Fruit fly (Drosophila melanogaster) whole organism, embryonic: ENCODE measurements around the gene wdn.

Experiments
- Asciz ChIP-seq: fragments of 200-800 bp; sonication (Bioruptor generic); optimal IDR thresholded peaks from 2 replicates; lab custom pipeline; 2017; ENCODE audit warnings: missing biosample characterization, mild to moderate bottlenecking, missing genetic modification characterization, missing genetic modification reagents
- Awh ChIP-seq: fragments of 200-800 bp; sonication (Bioruptor generic); IDR thresholded peaks from 2 replicates; pipeline ENCODE4, ENCODE4 v1.3.6; 2022; ENCODE audit warnings: missing biosample characterization, missing genetic modification characterization
- CG10209 ChIP-seq: fragments of 200-800 bp; sonication (Bioruptor generic); optimal IDR thresholded peaks from 3 replicates; lab custom pipeline; 2017; ENCODE audit warnings: missing biosample characterization, mild to moderate bottlenecking, missing genetic modification characterization, missing genetic modification reagents
- CG10267 ChIP-seq: fragments of 200-800 bp; sonication (Bioruptor generic); optimal IDR thresholded peaks from 2 replicates; lab custom pipeline; 2018; ENCODE audit warnings: missing biosample characterization, mild to moderate bottlenecking, missing genetic modification characterization, moderate library complexity
- CG11695 ChIP-seq: fragments of 200-800 bp; sonication (Bioruptor generic); IDR thresholded peaks from 3 replicates; pipeline ENCODE4 v1.3.6; 2022; ENCODE audit warnings: missing biosample characterization, missing genetic modification characterization
- CG13123 ChIP-seq: fragments of 200-800 bp; sonication (Bioruptor generic); optimal IDR thresholded peaks from 2 replicates; lab custom pipeline; 2016; ENCODE audit warnings: missing biosample characterization, missing genetic modification characterization
- CG15269 ChIP-seq: fragments of 200-800 bp; sonication (Bioruptor generic); optimal IDR thresholded peaks from 2 replicates; lab custom pipeline; 2018; ENCODE audit warnings: missing biosample characterization, mild to moderate bottlenecking, missing genetic modification characterization, moderate library complexity
- CG1792 ChIP-seq: fragments of 200-800 bp; sonication (Bioruptor generic); optimal IDR thresholded peaks from 2 replicates; lab custom pipeline; 2016; ENCODE audit warnings: missing biosample characterization, missing genetic modification characterization
- CG2875 ChIP-seq: fragments of 200-800 bp; sonication (Bioruptor generic); optimal IDR thresholded peaks from 2 replicates; lab custom pipeline; 2017; ENCODE audit warnings: missing biosample characterization, mild to moderate bottlenecking, missing genetic modification characterization, missing genetic modification reagents
- CG2889 ChIP-seq: fragments of 200-800 bp; sonication (Bioruptor generic); IDR thresholded peaks from 3 replicates; pipeline ENCODE4 v1.3.6; 2022; ENCODE audit warnings: missing biosample characterization, missing genetic modification characterization
- CG3065 ChIP-seq: fragments of 200-800 bp; sonication (Bioruptor generic); optimal IDR thresholded peaks from 2 replicates; lab custom pipeline; 2016; ENCODE audit warnings: missing biosample characterization, missing genetic modification characterization
- CG32772 ChIP-seq: fragments of 200-800 bp; sonication (Bioruptor generic); IDR thresholded peaks from 2 replicates; pipeline ENCODE4 v1.3.6; 2022; ENCODE audit warnings: missing biosample characterization, missing genetic modification characterization
- CG4282 ChIP-seq: fragments of 200-800 bp; sonication (Bioruptor generic); optimal IDR thresholded peaks from 2 replicates; lab custom pipeline; 2016; ENCODE audit warnings: missing biosample characterization, missing genetic modification characterization
- CG43689 ChIP-seq: fragments of 200-800 bp; sonication (Bioruptor generic); IDR thresholded peaks from 2 replicates; pipeline ENCODE4 v1.3.6; 2022; ENCODE audit warnings: missing biosample characterization, missing genetic modification characterization
- CG8290 ChIP-seq, 3 experiments: fragments of 200-800 bp; sonication (Bioruptor generic); optimal IDR thresholded peaks; 2 replicates each; lab custom pipeline; 2016 to 2019; ENCODE audit warnings: missing biosample characterization in 3 of 3, missing genetic modification characterization in 3 of 3, mild to moderate bottlenecking in 2 of 3, moderate library complexity in 1 of 3
- Dek ChIP-seq: fragments of 200-800 bp; sonication (Bioruptor generic); optimal IDR thresholded peaks from 3 replicates; lab custom pipeline; 2019; ENCODE audit warnings: missing biosample characterization, mild to moderate bottlenecking, missing genetic modification characterization, moderate library complexity
- Doc2 ChIP-seq: fragments of 200-800 bp; sonication (Bioruptor generic); IDR thresholded peaks from 2 replicates; pipeline ENCODE4 v1.3.6; 2022; ENCODE audit warnings: missing biosample characterization, missing genetic modification characterization
- Drgx ChIP-seq: fragments of 200-800 bp; sonication (Bioruptor generic); IDR thresholded peaks from 2 replicates; pipeline ENCODE4 v1.3.6; 2022; ENCODE audit warnings: missing biosample characterization, missing genetic modification characterization
- E2f1 ChIP-seq: fragments of 200-800 bp; sonication (Bioruptor generic); IDR thresholded peaks from 2 replicates; pipeline ENCODE4 v1.3.6; 2022; ENCODE audit warnings: missing biosample characterization, missing genetic modification characterization
- Hmx ChIP-seq: fragments of 200-800 bp; sonication (Bioruptor generic); optimal IDR thresholded peaks from 2 replicates; lab custom pipeline; 2016; ENCODE audit warnings: missing biosample characterization, missing genetic modification characterization
- MESR4 ChIP-seq: fragments of 200-800 bp; sonication (Bioruptor generic); optimal IDR thresholded peaks from 2 replicates; lab custom pipeline; 2018; ENCODE audit warnings: missing biosample characterization, mild to moderate bottlenecking, missing genetic modification characterization, moderate library complexity
- MTF-1 ChIP-seq: fragments of 200-800 bp; sonication (Bioruptor generic); optimal IDR thresholded peaks from 2 replicates; lab custom pipeline; 2018; ENCODE audit warnings: missing biosample characterization, mild to moderate bottlenecking, missing genetic modification characterization, borderline replicate concordance
- Mes4 ChIP-seq: fragments of 200-800 bp; sonication (Bioruptor generic); optimal IDR thresholded peaks from 2 replicates; lab custom pipeline; 2016; ENCODE audit warnings: missing biosample characterization, missing genetic modification characterization
- Myb ChIP-seq: fragments of 200-800 bp; sonication (Bioruptor generic); optimal IDR thresholded peaks from 2 replicates; lab custom pipeline; 2016; ENCODE audit warnings: missing biosample characterization, missing genetic modification characterization
- Pdp1 ChIP-seq, 2 experiments: fragments of 200-800 bp; sonication (Bioruptor generic); optimal IDR thresholded peaks; 3 replicates each; lab custom pipeline; 2016; ENCODE audit warnings: missing biosample characterization in 2 of 2, missing genetic modification characterization in 2 of 2, mild to moderate bottlenecking in 1 of 2, moderate library complexity in 1 of 2
- Rfx ChIP-seq: fragments of 200-800 bp; sonication (Bioruptor generic); IDR thresholded peaks from 2 replicates; pipeline ENCODE4 v1.3.6; 2022; ENCODE audit warnings: missing biosample characterization, missing genetic modification characterization
- Side ChIP-seq: fragments of 200-800 bp; sonication (Bioruptor generic); optimal IDR thresholded peaks from 2 replicates; lab custom pipeline; 2016; ENCODE audit warnings: missing biosample characterization, missing genetic modification characterization
- Vsx1 ChIP-seq: fragments of 200-800 bp; sonication (Bioruptor generic); optimal IDR thresholded peaks from 2 replicates; lab custom pipeline; 2017; ENCODE audit warnings: missing biosample characterization, mild to moderate bottlenecking, missing genetic modification characterization, missing genetic modification reagents
- ab ChIP-seq: fragments of 200-800 bp; sonication (Bioruptor generic); optimal IDR thresholded peaks from 2 replicates; lab custom pipeline; 2016; ENCODE audit warnings: missing biosample characterization, missing genetic modification characterization
- bbx ChIP-seq: fragments of 200-800 bp; sonication (Bioruptor generic); IDR thresholded peaks from 2 replicates; pipeline ENCODE4 v1.3.6; 2022; ENCODE audit warnings: missing biosample characterization, missing genetic modification characterization; ENCODE audit not compliant: partially characterized antibody
- br ChIP-seq: fragments of >200 bp; optimal IDR thresholded peaks from 2 replicates; lab custom pipeline; 2017
- da ChIP-seq: fragments of 200-800 bp; sonication (Bioruptor generic); optimal IDR thresholded peaks from 2 replicates; lab custom pipeline; 2016; ENCODE audit warnings: missing biosample characterization, missing genetic modification characterization
- dm ChIP-seq: fragments of 200-800 bp; sonication (Bioruptor generic); optimal IDR thresholded peaks from 3 replicates; lab custom pipeline; 2016; ENCODE audit warnings: missing biosample characterization, missing genetic modification characterization
- fd3F ChIP-seq: fragments of 200-800 bp; sonication (Bioruptor generic); optimal IDR thresholded peaks from 2 replicates; lab custom pipeline; 2018; ENCODE audit warnings: missing biosample characterization, mild to moderate bottlenecking, missing genetic modification characterization, moderate library complexity
- fd96Cb ChIP-seq: fragments of 200-800 bp; sonication (Bioruptor generic); optimal IDR thresholded peaks from 2 replicates; lab custom pipeline; 2018; ENCODE audit warnings: missing biosample characterization, mild to moderate bottlenecking, missing genetic modification characterization, moderate library complexity
- gro ChIP-seq: fragments of 200-800 bp; sonication (Bioruptor generic); optimal IDR thresholded peaks from 2 replicates; lab custom pipeline; 2016; ENCODE audit warnings: missing biosample characterization, missing genetic modification characterization
- hbn ChIP-seq: fragments of 200-800 bp; sonication (Bioruptor generic); IDR thresholded peaks from 2 replicates; pipeline ENCODE4 v1.3.6; 2022; ENCODE audit warnings: missing biosample characterization, missing genetic modification characterization; ENCODE audit not compliant: partially characterized antibody
- ken ChIP-seq: fragments of 200-800 bp; sonication (Bioruptor generic); IDR thresholded peaks from 3 replicates; pipeline ENCODE4 v1.3.6; 2022; ENCODE audit warnings: missing biosample characterization, missing genetic modification characterization
- lola ChIP-seq, 3 experiments: fragments of >200 bp in 2 of 3; fragments of 200-800 bp in 1 of 3; sonication (Bioruptor generic) in 1 of 3; optimal IDR thresholded peaks; 2 replicates each; lab custom pipeline; 2017 to 2019; ENCODE audit warnings: missing biosample characterization in 3 of 3, missing genetic modification characterization in 3 of 3, mild to moderate bottlenecking in 1 of 3, moderate library complexity in 1 of 3
- mirr ChIP-seq: fragments of 200-800 bp; sonication (Bioruptor generic); optimal IDR thresholded peaks from 3 replicates; lab custom pipeline; 2018; ENCODE audit warnings: missing biosample characterization, mild to moderate bottlenecking, missing genetic modification characterization
- nerfin-2 ChIP-seq: fragments of 200-800 bp; sonication (Bioruptor generic); IDR thresholded peaks from 2 replicates; pipeline ENCODE4 v1.3.6; 2022; ENCODE audit warnings: missing biosample characterization, missing genetic modification characterization; ENCODE audit not compliant: partially characterized antibody
- nom ChIP-seq: fragments of 200-800 bp; sonication (Bioruptor generic); optimal IDR thresholded peaks from 2 replicates; lab custom pipeline; 2017; ENCODE audit warnings: missing biosample characterization, missing genetic modification characterization, mild to moderate bottlenecking, moderate library complexity, missing genetic modification reagents
- onecut ChIP-seq: fragments of 200-800 bp; sonication (Bioruptor generic); IDR thresholded peaks from 2 replicates; pipeline ENCODE4 v1.3.6; 2022; ENCODE audit warnings: missing biosample characterization, missing genetic modification characterization
- pfk ChIP-seq: fragments of 200-800 bp; sonication (Bioruptor generic); optimal IDR thresholded peaks from 2 replicates; lab custom pipeline; 2018; ENCODE audit warnings: missing biosample characterization, mild to moderate bottlenecking, missing genetic modification characterization, moderate library complexity
- pzg ChIP-seq: fragments of 200-800 bp; sonication (Bioruptor generic); optimal IDR thresholded peaks from 3 replicates; lab custom pipeline; 2018; ENCODE audit warnings: missing biosample characterization, mild to moderate bottlenecking, missing genetic modification characterization, moderate library complexity
- sd ChIP-seq: fragments of 200-800 bp; sonication (Bioruptor generic); optimal IDR thresholded peaks from 3 replicates; lab custom pipeline; 2018; ENCODE audit warnings: missing biosample characterization, mild to moderate bottlenecking, missing genetic modification characterization, moderate library complexity
- slp2 ChIP-seq: fragments of 200-800 bp; sonication (Bioruptor generic); optimal IDR thresholded peaks from 2 replicates; lab custom pipeline; 2016; ENCODE audit warnings: missing biosample characterization, missing genetic modification characterization
- sqz ChIP-seq: fragments of 200-800 bp; sonication (Bioruptor generic); optimal IDR thresholded peaks from 3 replicates; lab custom pipeline; 2018; ENCODE audit warnings: missing biosample characterization, mild to moderate bottlenecking, missing genetic modification characterization

wdn gene

DNA sequence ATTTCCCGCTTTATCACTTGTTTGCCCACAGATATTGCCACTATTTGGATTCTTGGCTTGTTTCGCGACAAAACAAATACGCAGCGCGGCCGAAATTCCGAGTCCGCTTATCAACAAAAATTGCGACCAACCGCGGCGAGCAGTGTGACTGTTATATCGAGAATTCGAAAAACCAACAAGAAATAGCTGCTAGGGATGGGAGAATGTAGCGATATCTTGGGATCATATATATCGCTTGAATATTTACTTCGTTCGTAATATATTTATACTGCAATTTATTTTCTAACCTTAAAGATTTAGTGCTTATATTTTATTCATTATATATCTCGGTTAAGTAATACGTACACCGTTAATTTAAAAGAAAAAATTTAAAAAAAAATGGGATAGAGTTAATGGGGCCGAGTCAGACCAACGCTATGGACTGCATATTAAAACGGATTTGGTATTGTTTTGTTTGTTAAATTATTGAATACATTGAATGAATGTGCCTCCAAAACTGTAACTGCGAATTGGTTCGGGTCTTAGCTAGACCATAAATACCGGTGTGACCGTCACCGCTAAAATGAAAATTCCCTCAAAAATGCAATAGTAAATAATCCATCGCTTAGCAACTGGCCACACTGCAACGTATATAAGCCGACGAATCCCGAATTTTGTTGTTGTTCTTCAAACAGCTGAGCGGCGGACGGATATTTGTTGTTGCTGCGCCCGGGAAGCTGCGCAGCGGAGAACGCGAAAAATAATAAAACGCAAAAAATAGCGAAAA is 33.7 kb upstream of the wdn start, which contains the start of the genes Apc and spg (continued):
- TF ChIP-seq CG10209: peak; percentile 19
- TF ChIP-seq ken (GFP tag; lab: Robert Waterston, UW): peak; percentile 26; the same call in 1 of the 3 replicates
- TF ChIP-seq Pdp1 (GFP tag; optimal IDR thresholded peaks at IDR 0.05; lab: Kevin White, UChicago): peak; percentile 25 to 49
- peak; percentile 5 for TF ChIP-seq dm
- TF ChIP-seq Hmx: peak; percentile 0
- TF ChIP-seq br: no peak
- peak; percentile 11 for TF ChIP-seq fd3F (GFP tag; lab: Kevin White, UChicago)
- TF ChIP-seq Asciz (GFP tag; lab: Kevin White, UChicago): peak; percentile 37
- TF ChIP-seq Side (GFP tag; lab: Kevin White, UChicago): peak; percentile 37
- no peak for TF ChIP-seq CG3065
- peak in 1 of 3 experiments; percentile 43 for TF ChIP-seq lola (GFP tag; optimal IDR thresholded peaks at IDR 0.05; lab: Kevin White, UChicago)
- peak; percentile 66 for TF ChIP-seq MTF-1 (GFP tag; lab: Kevin White, UChicago)
- no peak for TF ChIP-seq Doc2
- peak; percentile 74; the same call in 1 of the 2 replicates for TF ChIP-seq Awh
- TF ChIP-seq slp2 (GFP tag; lab: Kevin White, UChicago): peak; percentile 17
- peak; percentile 39 for TF ChIP-seq sqz
- peak; percentile 93 for TF ChIP-seq sd (tag; lab: Kevin White, UChicago)
- no peak for TF ChIP-seq CG13123
- TF ChIP-seq CG32772 (GFP tag; lab: Robert Waterston, UW): no peak
- TF ChIP-seq CG11695 (GFP tag; lab: Robert Waterston, UW): peak; percentile 50; the same call in 2 of the 3 replicates
- no peak for TF ChIP-seq CG43689 (GFP tag; lab: Robert Waterston, UW)
- TF ChIP-seq ab (GFP tag; lab: Kevin White, UChicago): no peak
- TF ChIP-seq CG2875 (GFP tag; lab: Kevin White, UChicago): peak; percentile 48
- peak; percentile 57; the same call in 1 of the 2 replicates for TF ChIP-seq nerfin-2
- TF ChIP-seq pfk (GFP tag; lab: Kevin White, UChicago): peak; percentile 14
- TF ChIP-seq CG10267 (tag; lab: Kevin White, UChicago): peak; percentile 61
- peak; percentile 2 for TF ChIP-seq fd96Cb
- TF ChIP-seq Mes4 (GFP tag; lab: Kevin White, UChicago): peak; percentile 51
- TF ChIP-seq Myb (GFP tag; lab: Kevin White, UChicago): peak; percentile 4
- TF ChIP-seq CG15269 (tag; lab: Kevin White, UChicago): peak; percentile 37
- 0 out of 2 replicates have a peak, but pooled peaks have one; percentile 61 for TF ChIP-seq Drgx (GFP tag; lab: Robert Waterston, UW)
- no peak for TF ChIP-seq CG4282 (GFP tag; lab: Kevin White, UChicago)
- peak; percentile 50; the same call in 1 of the 2 replicates for TF ChIP-seq E2f1 (GFP tag; lab: Robert Waterston, UW)
- no peak for TF ChIP-seq onecut (GFP tag; lab: Robert Waterston, UW)
- no peak for TF ChIP-seq CG2889
- peak; percentile 46 for TF ChIP-seq Rfx (GFP tag; lab: Robert Waterston, UW)
- TF ChIP-seq gro (GFP tag; lab: Kevin White, UChicago): peak; percentile 38
- TF ChIP-seq Vsx1: peak; percentile 45
- TF ChIP-seq hbn (GFP tag; lab: Robert Waterston, UW): peak; percentile 61
- TF ChIP-seq mirr (GFP tag; lab: Kevin White, UChicago): peak; percentile 59
- TF ChIP-seq nom: peak; percentile 77
- TF ChIP-seq CG1792: peak; percentile 58
- no peak for TF ChIP-seq CG8290 (GFP tag; optimal IDR thresholded peaks at IDR 0.05; lab: Kevin White, UChicago)
- TF ChIP-seq CG8290 (tag; optimal IDR thresholded peaks at IDR 0.05; lab: Kevin White, UChicago): peak in 1 of 2 experiments; percentile 89
- TF ChIP-seq Dek (tag; lab: Kevin White, UChicago): peak; percentile 50
- TF ChIP-seq bbx (GFP tag; lab: Robert Waterston, UW): peak; percentile 78
- TF ChIP-seq da (GFP tag; lab: Kevin White, UChicago): peak; percentile 29
- peak; percentile 67 for TF ChIP-seq MESR4 (GFP tag; lab: Kevin White, UChicago)
- TF ChIP-seq pzg (GFP tag; lab: Kevin White, UChicago): peak; percentile 93
